Fruit fly (Drosophila melanogaster): ENCODE measurements around the gene Chc.

Gene Chc

dm6 chrX:15807915-15808314, 27.4 kb downstream of the Chc start (continued):
- peak; percentile 25 for TF ChIP-seq CG8290 (GFP tag; optimal IDR thresholded peaks at IDR 0.05)
- TF ChIP-seq CG8290 (tag; optimal IDR thresholded peaks at IDR 0.05): no peak
- TF ChIP-seq CG13123 (GFP tag; optimal IDR thresholded peaks at IDR 0.05): no peak
- TF ChIP-seq Nf-YA (GFP tag; IDR thresholded peaks at IDR 0.05): no peak
- no peak for TF ChIP-seq wdn (GFP tag; IDR thresholded peaks at IDR 0.05)
- TF ChIP-seq CG31441 (GFP tag; IDR thresholded peaks at IDR 0.05): no peak
- TF ChIP-seq CG16779 (GFP tag; IDR thresholded peaks at IDR 0.05): no peak
- no peak for TF ChIP-seq CG10321 (GFP tag; IDR thresholded peaks at IDR 0.05)
- TF ChIP-seq CG4282 (GFP tag; optimal IDR thresholded peaks at IDR 0.05): no peak
- peak; percentile 6 for TF ChIP-seq stwl (tag; optimal IDR thresholded peaks at IDR 0.05)
- no peak for TF ChIP-seq Meics (GFP tag; optimal IDR thresholded peaks at IDR 0.05)
- TF ChIP-seq CG13894 (tag; optimal IDR thresholded peaks at IDR 0.05): no peak
- no peak for TF ChIP-seq CG33213 (GFP tag; optimal IDR thresholded peaks at IDR 0.05)

- TF ChIP-seq CG6854 (GFP tag; optimal IDR thresholded peaks at IDR 0.05) (peak; percentile 11), Six4 (GFP tag; optimal IDR thresholded peaks at IDR 0.05) (no peak), Hr51 (GFP tag; optimal IDR thresholded peaks at IDR 0.05) (no peak), CG1233 (GFP tag; optimal IDR thresholded peaks at IDR 0.05) (peak; percentile 24), run (tag; optimal IDR thresholded peaks at IDR 0.05) (no peak), MTF-1 (GFP tag; optimal IDR thresholded peaks at IDR 0.05; ENCODE audit: borderline replicate concordance) (peak; percentile 6), sd (tag; optimal IDR thresholded peaks at IDR 0.05) (peak; percentile 17), caup (GFP tag; optimal IDR thresholded peaks at IDR 0.05; ENCODE audit: severe bottlenecking) (peak; percentile 34), CG15514 (GFP tag; optimal IDR thresholded peaks at IDR 0.05) (peak; percentile 3), dati (GFP tag; IDR thresholded peaks at IDR 0.05) (no peak), ci (GFP tag; IDR thresholded peaks at IDR 0.05) (no peak), ara (GFP tag; IDR thresholded peaks at IDR 0.05) (no peak), tio (GFP tag; optimal IDR thresholded peaks at IDR 0.05) (no peak), PHDP (tag; optimal IDR thresholded peaks at IDR 0.05) (peak; percentile 11), emc (GFP tag; optimal IDR thresholded peaks at IDR 0.05) (no peak), lab (GFP tag; optimal IDR thresholded peaks at IDR 0.05) (peak; percentile 22), BtbVII (GFP tag; optimal IDR thresholded peaks at IDR 0.05) (peak; percentile 17), Hmr (GFP tag; optimal IDR thresholded peaks at IDR 0.05) (peak; percentile 49), CG10543 (GFP tag; optimal IDR thresholded peaks at IDR 0.05) (no peak), insv (GFP tag; optimal IDR thresholded peaks at IDR 0.05) (no peak), CG8290 (GFP tag; optimal IDR thresholded peaks at IDR 0.05) (no peak), CG8290 (tag; optimal IDR thresholded peaks at IDR 0.05) (peak in 1 of 2 experiments; percentile 45), H2.0 (GFP tag; IDR thresholded peaks at IDR 0.05) (no peak), Fer1 (GFP tag; optimal IDR thresholded peaks at IDR 0.05) (peak; percentile 21), sens (GFP tag) (peak; percentile 61), CG18011 (GFP tag; optimal IDR thresholded peaks at IDR 0.05) (no peak), Rfx (GFP tag; IDR thresholded peaks at IDR 0.05) (peak; percentile 40; the same call in 1 of the 2 replicates), Doc2 (GFP tag; IDR thresholded peaks at IDR 0.05) (no peak), salm (tag; optimal IDR thresholded peaks at IDR 0.05) (no peak), CG2678 (tag; optimal IDR thresholded peaks at IDR 0.05) (peak; percentile 21), CG12659 (GFP tag; optimal IDR thresholded peaks at IDR 0.05) (peak; percentile 5), CG6765 (GFP tag; optimal IDR thresholded peaks at IDR 0.05) (peak; percentile 6), sob (GFP tag; IDR thresholded peaks at IDR 0.05) (peak; percentile 25; the same call in 1 of the 2 replicates), CG17829 (tag; optimal IDR thresholded peaks at IDR 0.05) (no peak), CG4360 (GFP tag; IDR thresholded peaks at IDR 0.05) (no peak), kni (GFP tag; optimal IDR thresholded peaks at IDR 0.05) (no peak), CG13296 (GFP tag; optimal IDR thresholded peaks at IDR 0.05) (peak; percentile 46), amos (GFP tag; IDR thresholded peaks at IDR 0.05; ENCODE audit: partially characterized antibody) (no peak), bab2 (GFP tag; optimal IDR thresholded peaks at IDR 0.05) (peak; percentile 10)
These were observed 29.8 kb downstream of the Chc start for dm6 chrX:15805523-15805922.

Measured in whole organism, embryonic.